Fruit fly (Drosophila melanogaster) whole organism, embryonic: ENCODE data around the gene CG32428.

Source experiments
- Ada2b ChIP-seq: fragments of 200-800 bp; sonication (Bioruptor generic); IDR thresholded peaks from 2 replicates; pipeline ENCODE4 v1.3.6; 2022; ENCODE audit warnings: missing biosample characterization, missing genetic modification characterization
- Atf-2 ChIP-seq: fragments of 200-800 bp; sonication (Bioruptor generic); optimal IDR thresholded peaks from 2 replicates; lab custom pipeline; 2016; ENCODE audit warnings: missing biosample characterization, missing genetic modification characterization
- Bdp1 ChIP-seq: fragments of 200-800 bp; sonication (Bioruptor generic); optimal IDR thresholded peaks from 3 replicates; lab custom pipeline; 2016; ENCODE audit warnings: missing biosample characterization, missing genetic modification characterization
- CG1024 ChIP-seq: fragments of 200-800 bp; sonication (Bioruptor generic); IDR thresholded peaks from 2 replicates; pipeline ENCODE4 v1.3.6; 2022; ENCODE audit warnings: missing biosample characterization, missing genetic modification characterization
- CG10565 ChIP-seq: fragments of 200-800 bp; sonication (Bioruptor generic); optimal IDR thresholded peaks from 3 replicates; lab custom pipeline; 2016; ENCODE audit warnings: missing biosample characterization, mild to moderate bottlenecking, missing genetic modification characterization
- CG12104 ChIP-seq: fragments of 200-800 bp; sonication (Bioruptor generic); optimal IDR thresholded peaks from 3 replicates; lab custom pipeline; 2016; ENCODE audit warnings: missing biosample characterization, missing genetic modification characterization
- CG12299 ChIP-seq: fragments of 200-800 bp; sonication (Bioruptor generic); optimal IDR thresholded peaks from 2 replicates; lab custom pipeline; 2018; ENCODE audit warnings: missing biosample characterization, mild to moderate bottlenecking, missing genetic modification characterization
- CG12659 ChIP-seq: fragments of 200-800 bp; sonication (Bioruptor generic); optimal IDR thresholded peaks from 3 replicates; lab custom pipeline; 2017; ENCODE audit warnings: mild to moderate bottlenecking, missing biosample characterization, missing genetic modification reagents, missing genetic modification characterization
- CG14860 ChIP-seq: fragments of 200-800 bp; sonication (Bioruptor generic); IDR thresholded peaks from 3 replicates; pipeline ENCODE4 v1.3.6; 2022; ENCODE audit warnings: missing biosample characterization, missing genetic modification characterization; ENCODE audit not compliant: partially characterized antibody
- CG1529 ChIP-seq: fragments of 200-800 bp; sonication (Bioruptor generic); optimal IDR thresholded peaks from 3 replicates; lab custom pipeline; 2018; ENCODE audit warnings: missing biosample characterization, missing genetic modification characterization
- CG1602 ChIP-seq: fragments of 200-800 bp; sonication (Bioruptor generic); optimal IDR thresholded peaks from 3 replicates; lab custom pipeline; 2016; ENCODE audit warnings: missing biosample characterization, missing genetic modification characterization
- CG16779 ChIP-seq: fragments of 200-800 bp; sonication (Bioruptor generic); IDR thresholded peaks from 2 replicates; pipeline ENCODE4 v1.3.6; 2022; ENCODE audit warnings: missing biosample characterization, missing genetic modification characterization
- CG17361 ChIP-seq: fragments of 200-800 bp; sonication (Bioruptor generic); IDR thresholded peaks from 3 replicates; pipeline ENCODE4 v1.3.6; 2022; ENCODE audit warnings: missing biosample characterization, missing genetic modification characterization
- CG17385 ChIP-seq: fragments of 200-800 bp; sonication (Bioruptor generic); optimal IDR thresholded peaks from 3 replicates; lab custom pipeline; 2018; ENCODE audit warnings: missing biosample characterization, mild to moderate bottlenecking, missing genetic modification characterization
- CG17829 ChIP-seq: fragments of 200-800 bp; optimal IDR thresholded peaks from 2 replicates; lab custom pipeline; 2019; ENCODE audit warnings: missing biosample characterization, mild to moderate bottlenecking, missing genetic modification characterization, moderate library complexity
- CG18011 ChIP-seq: fragments of 200-800 bp; sonication (Bioruptor generic); optimal IDR thresholded peaks from 2 replicates; lab custom pipeline; 2017; ENCODE audit warnings: missing biosample characterization, missing genetic modification characterization, mild to moderate bottlenecking, moderate library complexity, missing genotype
- CG2129 ChIP-seq: fragments of 200-800 bp; sonication (Bioruptor generic); IDR thresholded peaks from 2 replicates; pipeline ENCODE4 v1.3.6; 2022; ENCODE audit warnings: missing biosample characterization, missing genetic modification characterization; ENCODE audit not compliant: partially characterized antibody
- CG30431 ChIP-seq: fragments of 200-800 bp; sonication (Bioruptor generic); optimal IDR thresholded peaks from 2 replicates; lab custom pipeline; 2017; ENCODE audit warnings: missing biosample characterization, missing genetic modification characterization
- CG3163 ChIP-seq: fragments of 200-800 bp; sonication (Bioruptor generic); optimal IDR thresholded peaks from 3 replicates; lab custom pipeline; 2016; ENCODE audit warnings: missing biosample characterization, missing genetic modification characterization
- CG3281 ChIP-seq: fragments of 200-800 bp; sonication (Bioruptor generic); optimal IDR thresholded peaks from 3 replicates; lab custom pipeline; 2017; ENCODE audit warnings: missing biosample characterization, mild to moderate bottlenecking, missing genetic modification characterization
- CG3838 ChIP-seq: fragments of 200-800 bp; sonication (Bioruptor generic); optimal IDR thresholded peaks from 3 replicates; lab custom pipeline; 2016; ENCODE audit warnings: missing biosample characterization, missing genetic modification characterization
- CG4328 ChIP-seq: fragments of 200-800 bp; sonication (Bioruptor generic); optimal IDR thresholded peaks from 3 replicates; lab custom pipeline; 2017; ENCODE audit warnings: missing biosample characterization, missing genetic modification reagents, missing genetic modification characterization
- CG4404 ChIP-seq: fragments of 200-800 bp; sonication (Bioruptor generic); IDR thresholded peaks from 2 replicates; pipeline ENCODE4 v1.3.6; 2022; ENCODE audit warnings: missing biosample characterization, missing genetic modification characterization
- CG5180 ChIP-seq: fragments of 200-800 bp; sonication (Bioruptor generic); optimal IDR thresholded peaks from 3 replicates; lab custom pipeline; 2017; ENCODE audit warnings: missing biosample characterization, missing genetic modification characterization, mild to moderate bottlenecking, moderate library complexity, missing genetic modification reagents
- CG6175 ChIP-seq: fragments of 200-800 bp; sonication (Bioruptor generic); IDR thresholded peaks from 3 replicates; pipeline ENCODE4 v1.3.6; 2022; ENCODE audit warnings: missing biosample characterization, missing genetic modification characterization
- CG7357 ChIP-seq: fragments of 200-800 bp; sonication (Bioruptor generic); IDR thresholded peaks from 3 replicates; pipeline ENCODE4 v1.3.6; 2022; ENCODE audit warnings: missing biosample characterization, missing genetic modification characterization
- CG8478 ChIP-seq: fragments of >200 bp; optimal IDR thresholded peaks from 2 replicates; lab custom pipeline; 2018
- CHES-1-like ChIP-seq: fragments of 200-800 bp; sonication (Bioruptor generic); optimal IDR thresholded peaks from 2 replicates; lab custom pipeline; 2016; ENCODE audit warnings: missing biosample characterization, missing genetic modification characterization
- Fer2 ChIP-seq: fragments of 200-800 bp; sonication (Bioruptor generic); optimal IDR thresholded peaks from 2 replicates; lab custom pipeline; 2018; ENCODE audit warnings: missing biosample characterization, mild to moderate bottlenecking, missing genetic modification characterization, moderate library complexity
- HLH4C ChIP-seq: fragments of 200-800 bp; sonication (Bioruptor generic); IDR thresholded peaks from 3 replicates; pipeline ENCODE4 v1.3.6; 2022; ENCODE audit warnings: missing biosample characterization, missing genetic modification characterization; ENCODE audit not compliant: partially characterized antibody
- Side ChIP-seq: fragments of 200-800 bp; sonication (Bioruptor generic); optimal IDR thresholded peaks from 2 replicates; lab custom pipeline; 2016; ENCODE audit warnings: missing biosample characterization, missing genetic modification characterization
- Six4 ChIP-seq: fragments of 200-800 bp; sonication (Bioruptor generic); optimal IDR thresholded peaks from 2 replicates; lab custom pipeline; 2016; ENCODE audit warnings: missing biosample characterization, missing genetic modification characterization
- Spps ChIP-seq: fragments of 200-800 bp; sonication (Bioruptor generic); optimal IDR thresholded peaks from 2 replicates; lab custom pipeline; 2018; ENCODE audit warnings: missing biosample characterization, mild to moderate bottlenecking, missing genetic modification characterization
- cato ChIP-seq: fragments of 200-800 bp; sonication (Bioruptor generic); optimal IDR thresholded peaks from 2 replicates; lab custom pipeline; 2016; ENCODE audit warnings: missing biosample characterization, missing genetic modification characterization, borderline replicate concordance
- disco-r ChIP-seq: fragments of 200-800 bp; sonication (Bioruptor generic); optimal IDR thresholded peaks from 2 replicates; lab custom pipeline; 2016; ENCODE audit warnings: missing biosample characterization, missing genetic modification characterization
- fru ChIP-seq: fragments of >200 bp; optimal IDR thresholded peaks from 2 replicates; lab custom pipeline; 2017
- ind ChIP-seq: fragments of 200-800 bp; sonication (Bioruptor generic); optimal IDR thresholded peaks from 3 replicates; lab custom pipeline; 2016; ENCODE audit warnings: missing biosample characterization, missing genetic modification characterization
- insv ChIP-seq, 2 experiments: fragments of 200-800 bp; sonication (Bioruptor generic); optimal IDR thresholded peaks; 3 replicates each; lab custom pipeline; 2016 to 2018; ENCODE audit warnings: missing biosample characterization in 2 of 2, missing genetic modification characterization in 2 of 2
- lab ChIP-seq: fragments of 200-800 bp; sonication (Bioruptor generic); optimal IDR thresholded peaks from 3 replicates; lab custom pipeline; 2017; ENCODE audit warnings: missing biosample characterization, missing genetic modification characterization, mild to moderate bottlenecking, moderate library complexity, missing genetic modification reagents
- oc ChIP-seq: fragments of 200-800 bp; sonication (Bioruptor generic); optimal IDR thresholded peaks from 2 replicates; lab custom pipeline; 2018; ENCODE audit warnings: missing biosample characterization, mild to moderate bottlenecking, missing genetic modification characterization, moderate library complexity
- prd ChIP-seq, 3 experiments: fragments of >200 bp in 2 of 3; fragments of 200-800 bp in 1 of 3; sonication (Bioruptor generic) in 1 of 3; optimal IDR thresholded peaks in 2 of 3; IDR thresholded peaks in 1 of 3; 2 replicates in 2 of 3; 3 replicates in 1 of 3; pipeline versions ENCODE4 v1.3.6 to Lab custom; 2017 to 2022; ENCODE audit warnings: missing biosample characterization in 1 of 3, missing genetic modification characterization in 1 of 3
- sc ChIP-seq, 3 experiments: fragments of >200 bp in 2 of 3; fragments of 200-800 bp in 1 of 3; sonication (Bioruptor generic) in 1 of 3; optimal IDR thresholded peaks; 2 replicates in 2 of 3; 3 replicates in 1 of 3; lab custom pipeline; 2017; ENCODE audit warnings: mild to moderate bottlenecking in 1 of 3, missing biosample characterization in 1 of 3, missing genetic modification characterization in 1 of 3, missing genetic modification reagents in 1 of 3
- sisA ChIP-seq: fragments of 200-800 bp; sonication (Bioruptor generic); IDR thresholded peaks from 2 replicates; pipeline ENCODE4 v1.3.6; 2022; ENCODE audit warnings: missing biosample characterization, missing genetic modification characterization
- sna ChIP-seq: fragments of 200-800 bp; sonication (Bioruptor generic); IDR thresholded peaks from 2 replicates; pipeline ENCODE4 v1.3.6; 2022; ENCODE audit warnings: missing biosample characterization, missing genetic modification characterization; ENCODE audit not compliant: partially characterized antibody
- tx ChIP-seq: fragments of 200-800 bp; sonication (Bioruptor generic); optimal IDR thresholded peaks from 2 replicates; lab custom pipeline; 2016; ENCODE audit warnings: missing biosample characterization, missing genetic modification characterization
- vfl ChIP-seq: fragments of 200-800 bp; sonication (Bioruptor generic); optimal IDR thresholded peaks from 2 replicates; lab custom pipeline; 2016; ENCODE audit warnings: missing biosample characterization, missing genetic modification characterization
- vvl ChIP-seq: fragments of 200-800 bp; sonication (Bioruptor generic); IDR thresholded peaks from 2 replicates; pipeline ENCODE4 v1.3.6; 2022; ENCODE audit warnings: missing biosample characterization, missing genetic modification characterization
- zf30C ChIP-seq: fragments of 200-800 bp; sonication (Bioruptor generic); optimal IDR thresholded peaks from 3 replicates; lab custom pipeline; 2018; ENCODE audit warnings: missing biosample characterization, mild to moderate bottlenecking, missing genetic modification characterization

Gene CG32428

dm6 chr3L:20441632-20442469, 31.7 kb downstream of the CG32428 start, which contains the start of gene CG5910 (continued):
- TF ChIP-seq CG14860 (GFP tag; lab: Robert Waterston, UW): no peak
- TF ChIP-seq lab (GFP tag; lab: Kevin White, UChicago): no peak
- peak; percentile 45 for TF ChIP-seq cato (GFP tag; lab: Kevin White, UChicago)
- TF ChIP-seq fru (lab: Kevin White, UChicago): no peak
- TF ChIP-seq CG2129: no peak
- TF ChIP-seq oc (tag; lab: Kevin White, UChicago): peak; percentile 83
- TF ChIP-seq disco-r (GFP tag; lab: Kevin White, UChicago): no peak
- peak; percentile 84 for TF ChIP-seq Six4 (GFP tag; lab: Kevin White, UChicago)
- peak; percentile 84 for TF ChIP-seq CG12104
- TF ChIP-seq CG18011 (GFP tag; lab: Kevin White, UChicago): peak; percentile 36
- TF ChIP-seq insv (GFP tag; optimal IDR thresholded peaks at IDR 0.05; lab: Kevin White, UChicago): peak in 1 of 2 experiments; percentile 63
- TF ChIP-seq CG3838: no peak
- no peak for TF ChIP-seq Side (GFP tag; lab: Kevin White, UChicago)
- peak; percentile 23 for TF ChIP-seq CHES-1-like (GFP tag; lab: Kevin White, UChicago)
- TF ChIP-seq CG30431: peak; percentile 69
- peak; percentile 76 for TF ChIP-seq CG1602 (GFP tag; lab: Kevin White, UChicago)
- peak; percentile 83 for TF ChIP-seq CG7357 (GFP tag; lab: Robert Waterston, UW)
- TF ChIP-seq Spps: peak; percentile 78
- TF ChIP-seq ind (GFP tag; lab: Kevin White, UChicago): peak; percentile 88
- peak; percentile 74 for TF ChIP-seq Fer2 (tag; lab: Kevin White, UChicago)
- no peak for TF ChIP-seq vfl (GFP tag; lab: Kevin White, UChicago)
- no peak; the same call in none of the 2 replicates for TF ChIP-seq CG4404
- peak; percentile 94 for TF ChIP-seq CG17829 (tag; lab: Kevin White, UChicago)
- no peak for TF ChIP-seq sna
- no peak for TF ChIP-seq CG8478 (lab: Kevin White, UChicago)
- TF ChIP-seq CG17361 (GFP tag; lab: Robert Waterston, UW): peak; percentile 97
- peak; percentile 68 for TF ChIP-seq CG1529
- no peak for TF ChIP-seq CG6175 (GFP tag; lab: Robert Waterston, UW)
- peak; percentile 84 for TF ChIP-seq sisA
- no peak for TF ChIP-seq prd (optimal IDR thresholded peaks at IDR 0.05; lab: Kevin White, UChicago)
- peak; percentile 82 for TF ChIP-seq prd (GFP tag; IDR thresholded peaks at IDR 0.05; lab: Robert Waterston, UW)
- TF ChIP-seq CG1024: peak; percentile 66
- peak; percentile 83 for TF ChIP-seq CG17385 (GFP tag; lab: Kevin White, UChicago)
- no peak for TF ChIP-seq CG10565 (GFP tag; lab: Kevin White, UChicago)
- TF ChIP-seq CG16779: no peak
- peak; percentile 87 for TF ChIP-seq CG12299 (tag; lab: Kevin White, UChicago)
- peak; percentile 87 for TF ChIP-seq vvl (GFP tag; lab: Robert Waterston, UW)
- TF ChIP-seq Atf-2: peak; percentile 3
- peak; percentile 81 for TF ChIP-seq CG4328 (GFP tag; lab: Kevin White, UChicago)
- TF ChIP-seq tx: peak; percentile 14
- peak; percentile 39 for TF ChIP-seq CG3163
- TF ChIP-seq CG12659 (GFP tag; lab: Kevin White, UChicago): peak; percentile 94
- no peak for TF ChIP-seq sc (optimal IDR thresholded peaks at IDR 0.05; lab: Kevin White, UChicago)
- TF ChIP-seq sc (GFP tag; optimal IDR thresholded peaks at IDR 0.05; lab: Kevin White, UChicago): peak; percentile 7
- TF ChIP-seq HLH4C (GFP tag; lab: Robert Waterston, UW): no peak
- TF ChIP-seq Bdp1: peak; percentile 31
- TF ChIP-seq zf30C: peak; percentile 87
- peak; percentile 93 for TF ChIP-seq CG3281 (GFP tag; lab: Kevin White, UChicago)
- peak; percentile 78 for TF ChIP-seq CG5180 (GFP tag; lab: Kevin White, UChicago)
- TF ChIP-seq Ada2b (GFP tag; lab: Robert Waterston, UW): peak; percentile 75
